Fruit fly (Drosophila melanogaster): ENCODE measurements around the gene Cph.

Gene Cph

DNA sequence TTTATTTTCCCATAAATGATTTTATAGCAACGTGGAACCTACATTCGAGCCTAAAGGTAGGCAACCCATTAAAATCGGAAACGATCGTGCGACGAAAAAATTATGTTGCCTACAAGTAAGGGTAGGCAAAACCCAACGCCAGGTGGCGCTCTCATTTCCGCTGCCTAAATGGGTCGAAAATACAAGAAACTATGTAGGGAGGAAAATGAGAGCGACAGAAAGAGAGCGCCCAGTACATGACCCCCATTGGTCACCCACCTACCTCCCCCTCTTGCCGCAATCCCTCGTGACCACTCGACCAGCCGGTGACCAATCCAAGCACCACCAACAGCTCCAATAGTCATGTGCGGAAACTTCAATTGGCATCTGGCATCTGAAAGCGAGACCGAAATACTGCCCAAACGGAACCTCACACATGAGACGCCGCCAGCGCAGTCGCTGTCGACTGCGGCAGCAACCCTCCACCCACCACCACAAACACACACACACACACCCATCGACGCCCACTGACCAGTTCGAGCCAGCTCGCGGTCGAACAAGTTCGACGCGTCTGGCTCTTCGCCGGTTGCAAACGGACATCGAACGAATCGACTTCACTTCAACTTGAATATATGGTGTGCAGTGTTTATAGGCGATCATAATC, 104.6 kb downstream of the Cph start (continued):
- TF ChIP-seq dysf (GFP tag; IDR thresholded peaks at IDR 0.05) = peak; percentile 82
- peak; percentile 89 for TF ChIP-seq onecut (GFP tag; IDR thresholded peaks at IDR 0.05)
- TF ChIP-seq stwl (tag; optimal IDR thresholded peaks at IDR 0.05) = peak; percentile 50
- TF ChIP-seq Dip3 (GFP tag; optimal IDR thresholded peaks at IDR 0.05) = peak; percentile 68
- peak; percentile 75 for TF ChIP-seq E2f1 (GFP tag; IDR thresholded peaks at IDR 0.05)
- TF ChIP-seq danr (GFP tag; IDR thresholded peaks at IDR 0.05) = peak; percentile 58; the same call in 1 of the 2 replicates
- peak; percentile 73 for TF ChIP-seq CG6654 (GFP tag; optimal IDR thresholded peaks at IDR 0.05)
- TF ChIP-seq Vsx1 (GFP tag; optimal IDR thresholded peaks at IDR 0.05) = peak; percentile 79
- no peak for TF ChIP-seq tna (GFP tag; IDR thresholded peaks at IDR 0.05; ENCODE audit: partially characterized antibody)
- peak; percentile 46 for TF ChIP-seq ems (GFP tag; optimal IDR thresholded peaks at IDR 0.05)
- TF ChIP-seq Dip2 (GFP tag; IDR thresholded peaks at IDR 0.05) = peak; percentile 94
- TF ChIP-seq Ssrp (tag; optimal IDR thresholded peaks at IDR 0.05) = peak; percentile 76
- peak; percentile 92 for TF ChIP-seq CG7987 (GFP tag; optimal IDR thresholded peaks at IDR 0.05)
- TF ChIP-seq CG12219 (GFP tag; optimal IDR thresholded peaks at IDR 0.05) = peak; percentile 67
- no peak for TF ChIP-seq inv (GFP tag; IDR thresholded peaks at IDR 0.05; ENCODE audit: partially characterized antibody)
- TF ChIP-seq Deaf1 (tag; optimal IDR thresholded peaks at IDR 0.05) = peak; percentile 37
- peak; percentile 74 for TF ChIP-seq Mad (GFP tag; optimal IDR thresholded peaks at IDR 0.05)
- no peak for TF ChIP-seq lov (optimal IDR thresholded peaks at IDR 0.05)
- peak; percentile 94 for TF ChIP-seq lov (GFP tag; IDR thresholded peaks at IDR 0.05)
- TF ChIP-seq bcd (GFP tag; optimal IDR thresholded peaks at IDR 0.05) = peak; percentile 92
- peak; percentile 67 for TF ChIP-seq CG31365 (tag; optimal IDR thresholded peaks at IDR 0.05)
- TF ChIP-seq Atf3 (GFP tag; optimal IDR thresholded peaks at IDR 0.05) = peak; percentile 45
- TF ChIP-seq CG9609 (GFP tag; optimal IDR thresholded peaks at IDR 0.05) = peak; percentile 74
- no peak for TF ChIP-seq CG15073 (GFP tag; optimal IDR thresholded peaks at IDR 0.05)
- TF ChIP-seq CG13296 (GFP tag; optimal IDR thresholded peaks at IDR 0.05) = peak; percentile 71
- peak; percentile 62 for TF ChIP-seq CG2116 (GFP tag; optimal IDR thresholded peaks at IDR 0.05)
- peak; percentile 54 for TF ChIP-seq CG7786 (GFP tag; optimal IDR thresholded peaks at IDR 0.05)
- TF ChIP-seq CG43689 (GFP tag; IDR thresholded peaks at IDR 0.05) = peak; percentile 66
- no peak for TF ChIP-seq Doc3 (GFP tag; IDR thresholded peaks at IDR 0.05; ENCODE audit: partially characterized antibody)
- peak; percentile 56; the same call in 1 of the 2 replicates for TF ChIP-seq CG4360 (GFP tag; IDR thresholded peaks at IDR 0.05)
- TF ChIP-seq Dp (GFP tag; optimal IDR thresholded peaks at IDR 0.05) = no peak
- TF ChIP-seq Gsc (GFP tag; IDR thresholded peaks at IDR 0.05) = no peak
- TF ChIP-seq CG13424 (tag; optimal IDR thresholded peaks at IDR 0.05) = peak; percentile 69
- TF ChIP-seq chif (GFP tag; optimal IDR thresholded peaks at IDR 0.05) = peak; percentile 76 to 82
- TF ChIP-seq CG3838 (GFP tag; optimal IDR thresholded peaks at IDR 0.05) = peak; percentile 44
- TF ChIP-seq CG3847 (GFP tag; IDR thresholded peaks at IDR 0.05) = peak; percentile 68
- TF ChIP-seq ssp (GFP tag; IDR thresholded peaks at IDR 0.05) = 0 out of 2 replicates have a peak, but pooled peaks have one; percentile 28
- TF ChIP-seq CG17912 (GFP tag; optimal IDR thresholded peaks at IDR 0.05) = peak; percentile 95
- TF ChIP-seq ac (GFP tag; optimal IDR thresholded peaks at IDR 0.05) = peak; percentile 72
- peak; percentile 60; the same call in 1 of the 2 replicates for TF ChIP-seq CG6272 (GFP tag; IDR thresholded peaks at IDR 0.05)
- TF ChIP-seq disco-r (GFP tag; optimal IDR thresholded peaks at IDR 0.05) = peak; percentile 65
- peak; percentile 94 for TF ChIP-seq Nf-YC (tag; optimal IDR thresholded peaks at IDR 0.05)
- peak; percentile 74; the same call in 2 of the 3 replicates for TF ChIP-seq gce (GFP tag; IDR thresholded peaks at IDR 0.05)
- TF ChIP-seq CG7839 (tag; optimal IDR thresholded peaks at IDR 0.05) = peak; percentile 82
- no peak for TF ChIP-seq CG2129 (GFP tag; IDR thresholded peaks at IDR 0.05; ENCODE audit: partially characterized antibody)
- peak; percentile 24 for TF ChIP-seq CG8924 (tag; optimal IDR thresholded peaks at IDR 0.05)
- TF ChIP-seq Meics (GFP tag; optimal IDR thresholded peaks at IDR 0.05) = peak; percentile 86
- TF ChIP-seq Ravus (GFP tag; IDR thresholded peaks at IDR 0.05) = no peak
- TF ChIP-seq Xrp1 (GFP tag; IDR thresholded peaks at IDR 0.05) = peak; percentile 49; the same call in 1 of the 2 replicates
- TF ChIP-seq da (GFP tag; optimal IDR thresholded peaks at IDR 0.05) = peak; percentile 41
